Worm (Caenorhabditis elegans) whole organism, dauer: ENCODE data around the gene T26H10.2.
"Not testable (repeated sequence)": the region's sequence is repeated elsewhere in the genome, so short reads cannot be mapped to it uniquely, and the experiment has no call there.

Experiments used
- unc-62 ChIP-seq: sonication (generic microtip); optimal IDR thresholded peaks from 2 replicates; lab custom pipeline; 2017; ENCODE audit warnings: missing biosample characterization, missing genetic modification reagents, missing genetic modification characterization

The T26H10.2 gene

ce11 chrV:11421605-11422004, 2.9 kb downstream of the T26H10.2 start, which contains the start of gene des-2:
Gene des-2, minus strand, starts transcription at chrV:11421705.
- TF ChIP-seq unc-62, result no peak

- TF ChIP-seq unc-62, result no peak
Observed at ce11 chrV:11415059-11415458, 9.4 kb downstream of the T26H10.2 start, which contains the start of gene deg-3. Gene deg-3, minus strand, starts transcription at chrV:11415159.

ce11 chrV:11412125-11412524, 12.3 kb downstream of the T26H10.2 start:
- no peak for TF ChIP-seq unc-62

ce11 chrV:11410902-11411561, 13.4 kb downstream of the T26H10.2 start, which contains the start of the genes K03B8.8 and grl-3:
Gene K03B8.8, minus strand, starts transcription at chrV:11411002.
Gene grl-3, plus strand, starts transcription at chrV:11411511.
- no peak for TF ChIP-seq unc-62

- no peak for TF ChIP-seq unc-62
Observed at ce11 chrV:11407251-11407650, 17.2 kb downstream of the T26H10.2 start, which contains the start of gene K03B8.6. Gene K03B8.6, plus strand, starts transcription at chrV:11407584.

- no peak for TF ChIP-seq unc-62
Observed at ce11 chrV:11403702-11404101, 20.8 kb downstream of the T26H10.2 start.

ce11 chrV:11403059-11403458, 21.4 kb downstream of the T26H10.2 start:
- no peak for TF ChIP-seq unc-62

- TF ChIP-seq unc-62, result no peak
Observed at ce11 chrV:11402610-11403009, 21.9 kb downstream of the T26H10.2 start, which contains the start of gene nas-19. Gene nas-19, minus strand, starts transcription at chrV:11402710.

ce11 chrV:11398616-11399015, 25.8 kb downstream of the T26H10.2 start, which contains the start of gene nas-17:
Gene nas-17, plus strand, starts transcription at chrV:11398916.
- no peak for TF ChIP-seq unc-62

ce11 chrV:11396134-11396533, 28.3 kb downstream of the T26H10.2 start, which contains the start of gene nas-18:
Gene nas-18, plus strand, starts transcription at chrV:11396434.
- TF ChIP-seq unc-62, result not testable (repeated sequence)

- not testable (repeated sequence) for TF ChIP-seq unc-62
Observed at ce11 chrV:11395024-11395423, 29.4 kb downstream of the T26H10.2 start, which contains the start of gene K03B8.4. Gene K03B8.4, minus strand, starts transcription at chrV:11395124.

ce11 chrV:11392020-11392419, 32.4 kb downstream of the T26H10.2 start, which contains the start of gene nas-16:
Gene nas-16, plus strand, starts transcription at chrV:11392320.
- TF ChIP-seq unc-62, result no peak

ce11 chrV:11390394-11390793, 34.1 kb downstream of the T26H10.2 start, which contains the start of the genes K03B8.11 and K03B8.14:
Gene K03B8.11, minus strand, starts transcription at chrV:11390494.
Gene K03B8.14, plus strand, starts transcription at chrV:11390503.
- TF ChIP-seq unc-62, result no peak

- TF ChIP-seq unc-62, result no peak
Observed at ce11 chrV:11389776-11390175, 34.7 kb downstream of the T26H10.2 start, which contains the start of gene col-155. Gene col-155, minus strand, starts transcription at chrV:11389876.

- TF ChIP-seq unc-62, result no peak
Observed at ce11 chrV:11386428-11386827, 38.0 kb downstream of the T26H10.2 start, which contains the start of gene F55C10.4. Gene F55C10.4, plus strand, starts transcription at chrV:11386728.

ce11 chrV:11385060-11385459, 39.4 kb downstream of the T26H10.2 start, which contains the start of gene col-154:
Gene col-154, plus strand, starts transcription at chrV:11385360.
- no peak for TF ChIP-seq unc-62

- no peak for TF ChIP-seq unc-62
Observed at ce11 chrV:11383032-11383431, 41.4 kb downstream of the T26H10.2 start, which contains the start of gene F55C10.5. Gene F55C10.5, plus strand, starts transcription at chrV:11383105.

- no peak for TF ChIP-seq unc-62
Observed at ce11 chrV:11380571-11380970, 43.9 kb downstream of the T26H10.2 start.
